Worm (Caenorhabditis elegans): ENCODE results near the gene K06G5.3.

DNA sequence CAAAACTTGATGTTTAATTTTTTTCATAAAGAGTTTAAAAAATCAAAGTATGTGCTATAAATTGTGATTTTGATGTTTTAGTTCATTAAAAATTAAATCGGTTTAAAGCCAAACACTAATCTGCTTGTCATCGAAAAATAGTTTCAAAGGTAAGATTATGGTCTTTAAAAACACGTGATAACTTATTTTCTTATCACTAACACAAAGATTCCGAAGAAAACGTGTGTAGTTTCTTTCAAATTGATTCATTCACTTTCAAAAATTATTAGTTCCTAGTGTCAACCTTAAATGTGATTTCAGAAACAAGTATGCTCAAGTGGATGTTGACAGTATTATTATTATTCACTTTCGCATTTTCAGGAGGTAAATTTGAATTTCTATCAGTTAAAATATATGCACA, 32.9 kb upstream of the K06G5.3 start, which contains the start of gene E02H4.7:
- TF ChIP-seq nhr-12 (tag; optimal IDR thresholded peaks at IDR 0.05) (no peak), nhr-237 (tag; optimal IDR thresholded peaks at IDR 0.05) (no peak), unc-39 (tag; optimal IDR thresholded peaks at IDR 0.05) (no peak), pha-4 (tag; optimal IDR thresholded peaks at IDR 0.05) (no peak), elt-1 (tag; optimal IDR thresholded peaks at IDR 0.05; ENCODE audit: borderline replicate concordance, insufficient read depth) (no peak), unc-120 (tag; optimal IDR thresholded peaks at IDR 0.05; ENCODE audit: poor library complexity, severe bottlenecking) (no peak), unc-62 (GFP tag; optimal IDR thresholded peaks at IDR 0.05) (no peak), blmp-1 (tag; optimal IDR thresholded peaks at IDR 0.05) (no peak), nhr-28 (tag; optimal IDR thresholded peaks at IDR 0.05) (no peak), lin-13 (tag; optimal IDR thresholded peaks at IDR 0.05) (no peak), mep-1 (tag; optimal IDR thresholded peaks at IDR 0.05) (no peak), lsy-2 (tag; optimal IDR thresholded peaks at IDR 0.05) (no peak)
